Fruit fly (Drosophila melanogaster): Measurements from ENCODE around the gene Brd8.
A peak's percentile ranks its signal among the peaks of the same experiment; 100 is the strongest.

Brd8 gene

DNA sequence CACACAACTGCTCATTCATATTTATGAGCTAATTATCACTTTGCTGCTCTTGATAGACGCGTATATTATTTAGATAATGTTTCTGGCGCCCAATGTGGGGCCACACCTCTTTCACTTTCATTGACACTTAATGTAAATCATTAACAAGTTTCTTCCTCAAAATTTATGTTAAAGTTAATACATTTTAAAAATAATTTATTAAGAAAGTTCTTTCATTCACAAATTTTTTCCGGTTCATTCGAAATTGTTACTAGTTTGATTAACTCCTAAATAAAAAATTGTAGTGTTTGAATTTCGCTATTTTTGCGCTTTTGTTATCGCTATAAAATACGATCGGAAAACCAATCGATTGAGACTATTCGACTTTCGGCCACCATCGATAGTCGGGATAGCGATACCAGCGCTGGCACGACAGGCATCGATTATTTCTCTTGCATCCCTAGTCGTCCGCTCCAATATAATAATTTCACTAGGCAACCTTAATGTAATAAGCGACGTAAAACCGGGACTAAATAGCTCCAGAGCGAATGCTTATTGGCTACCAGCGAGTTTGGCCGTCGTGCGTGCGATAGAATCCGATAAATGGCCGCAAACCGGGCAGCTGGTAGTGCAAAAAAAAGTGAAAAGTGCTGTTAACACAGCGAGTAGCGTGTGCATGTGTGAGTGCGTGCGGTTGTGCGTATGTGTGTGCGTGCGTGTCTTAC, 5.6 kb downstream of the Brd8 start, which contains the start of gene Usp1 (continued):
- TF ChIP-seq Chrac-16 (GFP tag; optimal IDR thresholded peaks at IDR 0.05) (no peak), CG9797 (GFP tag; optimal IDR thresholded peaks at IDR 0.05) (peak; percentile 44), E2f2 (GFP tag; IDR thresholded peaks at IDR 0.05) (peak; percentile 94), mld (GFP tag; IDR thresholded peaks at IDR 0.05; ENCODE audit: partially characterized antibody) (peak; percentile 97), CG10321 (GFP tag; IDR thresholded peaks at IDR 0.05) (no peak), sr (GFP tag; IDR thresholded peaks at IDR 0.05) (no peak), schlank (tag; optimal IDR thresholded peaks at IDR 0.05) (no peak), CG15269 (tag; optimal IDR thresholded peaks at IDR 0.05) (no peak), Camta (GFP tag; optimal IDR thresholded peaks at IDR 0.05) (no peak), phol (tag; optimal IDR thresholded peaks at IDR 0.05) (peak; percentile 49), CG4404 (GFP tag; IDR thresholded peaks at IDR 0.05) (no peak), CG8765 (GFP tag; IDR thresholded peaks at IDR 0.05) (no peak), CG1024 (GFP tag; IDR thresholded peaks at IDR 0.05) (no peak), gcm (GFP tag; optimal IDR thresholded peaks at IDR 0.05) (no peak), Bgb (GFP tag; IDR thresholded peaks at IDR 0.05; ENCODE audit: partially characterized antibody) (peak; percentile 98), Ssrp (tag; optimal IDR thresholded peaks at IDR 0.05) (no peak), CG9932 (GFP tag; IDR thresholded peaks at IDR 0.05) (peak; percentile 63), sug (tag; optimal IDR thresholded peaks at IDR 0.05) (peak; percentile 8), HLH54F (GFP tag; optimal IDR thresholded peaks at IDR 0.05) (no peak), Max (GFP tag; optimal IDR thresholded peaks at IDR 0.05) (peak; percentile 6), CG10654 (GFP tag; optimal IDR thresholded peaks at IDR 0.05) (no peak), Nf-YB (GFP tag; optimal IDR thresholded peaks at IDR 0.05) (no peak), Atf6 (GFP tag; IDR thresholded peaks at IDR 0.05) (no peak), Hsf (GFP tag; optimal IDR thresholded peaks at IDR 0.05) (no peak), CG14441 (GFP tag; IDR thresholded peaks at IDR 0.05) (no peak), CG3726 (GFP tag; IDR thresholded peaks at IDR 0.05) (no peak), CG3407 (GFP tag; optimal IDR thresholded peaks at IDR 0.05) (no peak), kni (GFP tag; optimal IDR thresholded peaks at IDR 0.05) (peak; percentile 4), CG18011 (GFP tag; optimal IDR thresholded peaks at IDR 0.05) (no peak), CG18599 (GFP tag; optimal IDR thresholded peaks at IDR 0.05) (no peak), CG32532 (GFP tag; IDR thresholded peaks at IDR 0.05) (no peak), Scr (GFP tag; IDR thresholded peaks at IDR 0.05; ENCODE audit: partially characterized antibody) (peak; percentile 93), CG10543 (GFP tag; optimal IDR thresholded peaks at IDR 0.05) (no peak), mam (GFP tag; optimal IDR thresholded peaks at IDR 0.05) (no peak), CG5180 (GFP tag; optimal IDR thresholded peaks at IDR 0.05) (no peak), dmrt11E (tag; optimal IDR thresholded peaks at IDR 0.05) (no peak), CG13894 (tag; optimal IDR thresholded peaks at IDR 0.05) (no peak), Awh (GFP tag; IDR thresholded peaks at IDR 0.05) (no peak), CG7928 (GFP tag; optimal IDR thresholded peaks at IDR 0.05) (peak; percentile 85), CG1832 (GFP tag; optimal IDR thresholded peaks at IDR 0.05) (no peak), sna (GFP tag; IDR thresholded peaks at IDR 0.05; ENCODE audit: partially characterized antibody) (peak; percentile 90), dpn (GFP tag; optimal IDR thresholded peaks at IDR 0.05) (peak in 1 of 2 experiments; percentile 15), corto (GFP tag; optimal IDR thresholded peaks at IDR 0.05) (no peak), MBD-R2 (GFP tag; IDR thresholded peaks at IDR 0.05) (peak; percentile 53), knrl (GFP tag; IDR thresholded peaks at IDR 0.05; ENCODE audit: partially characterized antibody) (peak; percentile 94), D19A (tag; optimal IDR thresholded peaks at IDR 0.05) (no peak), onecut (GFP tag; IDR thresholded peaks at IDR 0.05) (peak; percentile 61; the same call in 1 of the 2 replicates), CG8290 (GFP tag; optimal IDR thresholded peaks at IDR 0.05) (no peak), CG8290 (tag; optimal IDR thresholded peaks at IDR 0.05) (no peak), pros (GFP tag; optimal IDR thresholded peaks at IDR 0.05) (no peak)
